Fruit fly (Drosophila melanogaster) whole organism, embryonic: ENCODE data around the gene CheA7a.

Experiments
- Ada2b ChIP-seq: fragments of 200-800 bp; sonication (Bioruptor generic); IDR thresholded peaks from 2 replicates; pipeline ENCODE4 v1.3.6; 2022; ENCODE audit warnings: missing biosample characterization, missing genetic modification characterization
- Asciz ChIP-seq: fragments of 200-800 bp; sonication (Bioruptor generic); optimal IDR thresholded peaks from 2 replicates; lab custom pipeline; 2017; ENCODE audit warnings: missing biosample characterization, mild to moderate bottlenecking, missing genetic modification characterization, missing genetic modification reagents
- Blimp-1 ChIP-seq: fragments of 200-800 bp; sonication (Bioruptor generic); optimal IDR thresholded peaks from 3 replicates; lab custom pipeline; 2018; ENCODE audit warnings: missing biosample characterization, missing genetic modification characterization, mild to moderate bottlenecking, moderate library complexity, missing genetic modification reagents
- CG10654 ChIP-seq: fragments of 200-800 bp; sonication (Bioruptor generic); optimal IDR thresholded peaks from 2 replicates; lab custom pipeline; 2016; ENCODE audit warnings: missing biosample characterization, missing genetic modification characterization
- CG13123 ChIP-seq: fragments of 200-800 bp; sonication (Bioruptor generic); optimal IDR thresholded peaks from 2 replicates; lab custom pipeline; 2016; ENCODE audit warnings: missing biosample characterization, missing genetic modification characterization
- CG13287 ChIP-seq: fragments of 200-800 bp; sonication (Bioruptor generic); IDR thresholded peaks from 2 replicates; pipeline ENCODE4 v1.3.6; 2022; ENCODE audit warnings: missing biosample characterization, missing genetic modification characterization; ENCODE audit not compliant: partially characterized antibody
- CG13424 ChIP-seq: fragments of 200-800 bp; sonication (Bioruptor generic); optimal IDR thresholded peaks from 2 replicates; lab custom pipeline; 2019; ENCODE audit warnings: missing biosample characterization, mild to moderate bottlenecking, missing genetic modification characterization, moderate library complexity
- CG15479 ChIP-seq: fragments of 200-800 bp; sonication (Bioruptor generic); optimal IDR thresholded peaks from 3 replicates; lab custom pipeline; 2019; ENCODE audit warnings: missing biosample characterization, mild to moderate bottlenecking, missing genetic modification characterization, moderate library complexity
- CG17359 ChIP-seq: fragments of 200-800 bp; sonication (Bioruptor generic); optimal IDR thresholded peaks from 3 replicates; lab custom pipeline; 2018; ENCODE audit warnings: missing biosample characterization, mild to moderate bottlenecking, missing genetic modification characterization, moderate library complexity
- CG17361 ChIP-seq: fragments of 200-800 bp; sonication (Bioruptor generic); IDR thresholded peaks from 3 replicates; pipeline ENCODE4 v1.3.6; 2022; ENCODE audit warnings: missing biosample characterization, missing genetic modification characterization
- CG17385 ChIP-seq: fragments of 200-800 bp; sonication (Bioruptor generic); optimal IDR thresholded peaks from 3 replicates; lab custom pipeline; 2018; ENCODE audit warnings: missing biosample characterization, mild to moderate bottlenecking, missing genetic modification characterization
- CG18476 ChIP-seq: fragments of 200-800 bp; sonication (Bioruptor generic); optimal IDR thresholded peaks from 2 replicates; lab custom pipeline; 2016; ENCODE audit warnings: missing biosample characterization, mild to moderate bottlenecking, missing genetic modification characterization
- CG30403 ChIP-seq: fragments of 200-800 bp; sonication (Bioruptor generic); optimal IDR thresholded peaks from 3 replicates; lab custom pipeline; 2016; ENCODE audit warnings: missing biosample characterization, missing genetic modification characterization
- CG32772 ChIP-seq: fragments of 200-800 bp; sonication (Bioruptor generic); IDR thresholded peaks from 2 replicates; pipeline ENCODE4 v1.3.6; 2022; ENCODE audit warnings: missing biosample characterization, missing genetic modification characterization
- CG4617 ChIP-seq: fragments of 200-800 bp; sonication (Bioruptor generic); optimal IDR thresholded peaks from 3 replicates; lab custom pipeline; 2016; ENCODE audit warnings: missing biosample characterization, missing genetic modification characterization, borderline replicate concordance
- CG6654 ChIP-seq: fragments of 200-800 bp; sonication (Bioruptor generic); optimal IDR thresholded peaks from 2 replicates; lab custom pipeline; 2017; ENCODE audit warnings: missing biosample characterization, mild to moderate bottlenecking, missing genetic modification characterization
- CG6683 ChIP-seq: fragments of 200-800 bp; sonication (Bioruptor generic); optimal IDR thresholded peaks from 2 replicates; lab custom pipeline; 2017; ENCODE audit warnings: missing biosample characterization, mild to moderate bottlenecking, missing genetic modification characterization, missing genetic modification reagents
- CG7928 ChIP-seq: fragments of 200-800 bp; sonication (Bioruptor generic); optimal IDR thresholded peaks from 2 replicates; lab custom pipeline; 2017; ENCODE audit warnings: missing biosample characterization, mild to moderate bottlenecking, missing genetic modification characterization
- CG8478 ChIP-seq: fragments of >200 bp; optimal IDR thresholded peaks from 2 replicates; lab custom pipeline; 2018
- CHES-1-like ChIP-seq: fragments of 200-800 bp; sonication (Bioruptor generic); optimal IDR thresholded peaks from 2 replicates; lab custom pipeline; 2016; ENCODE audit warnings: missing biosample characterization, missing genetic modification characterization
- CkIIα-i1 ChIP-seq: fragments of 200-800 bp; sonication (Bioruptor generic); IDR thresholded peaks from 2 replicates; pipeline ENCODE4 v1.3.6; 2022; ENCODE audit warnings: missing biosample characterization, missing genetic modification characterization
- D19A ChIP-seq: fragments of 200-800 bp; optimal IDR thresholded peaks from 3 replicates; lab custom pipeline; 2019; ENCODE audit warnings: missing biosample characterization, mild to moderate bottlenecking, missing genetic modification characterization, moderate library complexity
- Dfd ChIP-seq, 2 experiments: fragments of >200 bp; optimal IDR thresholded peaks; 2 replicates each; lab custom pipeline; 2017; ENCODE audit warnings: missing biosample characterization in 2 of 2, missing genetic modification characterization in 2 of 2
- Doc2 ChIP-seq: fragments of 200-800 bp; sonication (Bioruptor generic); IDR thresholded peaks from 2 replicates; pipeline ENCODE4 v1.3.6; 2022; ENCODE audit warnings: missing biosample characterization, missing genetic modification characterization
- Hr51 ChIP-seq, 2 experiments: fragments of 200-800 bp; sonication (Bioruptor generic); optimal IDR thresholded peaks; 2 replicates in 1 of 2; 3 replicates in 1 of 2; lab custom pipeline; 2016 to 2018; ENCODE audit warnings: missing biosample characterization in 2 of 2, missing genetic modification characterization in 2 of 2, mild to moderate bottlenecking in 1 of 2, moderate library complexity in 1 of 2
- Mrtf ChIP-seq: fragments of 200-800 bp; sonication (Bioruptor generic); IDR thresholded peaks from 3 replicates; pipeline ENCODE4 v1.3.6; 2022; ENCODE audit warnings: missing biosample characterization, missing genetic modification characterization
- Neu2 ChIP-seq: fragments of 200-800 bp; sonication (Bioruptor generic); optimal IDR thresholded peaks from 3 replicates; lab custom pipeline; 2016; ENCODE audit warnings: missing biosample characterization, missing genetic modification characterization, borderline replicate concordance
- Nf-YB ChIP-seq: fragments of 200-800 bp; sonication (Bioruptor generic); optimal IDR thresholded peaks from 3 replicates; lab custom pipeline; 2019; ENCODE audit warnings: missing biosample characterization, mild to moderate bottlenecking, missing genetic modification characterization, moderate library complexity
- Rx ChIP-seq: fragments of 200-800 bp; sonication (Bioruptor generic); IDR thresholded peaks from 2 replicates; pipeline ENCODE4 v1.3.6; 2022; ENCODE audit warnings: missing biosample characterization, missing genetic modification characterization
- Vsx1 ChIP-seq: fragments of 200-800 bp; sonication (Bioruptor generic); optimal IDR thresholded peaks from 2 replicates; lab custom pipeline; 2017; ENCODE audit warnings: missing biosample characterization, mild to moderate bottlenecking, missing genetic modification characterization, missing genetic modification reagents
- ab ChIP-seq: fragments of 200-800 bp; sonication (Bioruptor generic); optimal IDR thresholded peaks from 2 replicates; lab custom pipeline; 2016; ENCODE audit warnings: missing biosample characterization, missing genetic modification characterization
- ci ChIP-seq: fragments of 200-800 bp; sonication (Bioruptor generic); IDR thresholded peaks from 3 replicates; pipeline ENCODE4 v1.3.6; 2022; ENCODE audit warnings: missing biosample characterization, missing genetic modification characterization
- eve ChIP-seq, 2 experiments: fragments of >200 bp; optimal IDR thresholded peaks; 2 replicates each; lab custom pipeline; 2017; ENCODE audit warnings: missing biosample characterization in 2 of 2, missing genetic modification characterization in 2 of 2
- eyg ChIP-seq: fragments of 200-800 bp; sonication (Bioruptor generic); optimal IDR thresholded peaks from 3 replicates; lab custom pipeline; 2016; ENCODE audit warnings: missing biosample characterization, missing genetic modification characterization
- fru ChIP-seq: fragments of >200 bp; optimal IDR thresholded peaks from 2 replicates; lab custom pipeline; 2017
- ftz-f1 ChIP-seq: fragments of 200-800 bp; sonication (Bioruptor generic); optimal IDR thresholded peaks from 2 replicates; lab custom pipeline; 2016; ENCODE audit warnings: missing biosample characterization, missing genetic modification characterization
- gcm ChIP-seq: fragments of 200-800 bp; sonication (Bioruptor generic); optimal IDR thresholded peaks from 2 replicates; lab custom pipeline; 2019; ENCODE audit warnings: missing biosample characterization, mild to moderate bottlenecking, missing genetic modification characterization, moderate library complexity
- lab ChIP-seq: fragments of 200-800 bp; sonication (Bioruptor generic); optimal IDR thresholded peaks from 3 replicates; lab custom pipeline; 2017; ENCODE audit warnings: missing biosample characterization, missing genetic modification characterization, mild to moderate bottlenecking, moderate library complexity, missing genetic modification reagents
- maf-S ChIP-seq: fragments of 200-800 bp; sonication (Bioruptor generic); optimal IDR thresholded peaks from 2 replicates; lab custom pipeline; 2016; ENCODE audit warnings: missing biosample characterization, missing genetic modification characterization
- nau ChIP-seq: fragments of 200-800 bp; sonication (Bioruptor generic); optimal IDR thresholded peaks from 3 replicates; lab custom pipeline; 2017; ENCODE audit warnings: missing biosample characterization, mild to moderate bottlenecking, missing genetic modification characterization, missing genetic modification reagents
- odd ChIP-seq: fragments of 200-800 bp; sonication (Bioruptor generic); optimal IDR thresholded peaks from 2 replicates; lab custom pipeline; 2017; ENCODE audit warnings: missing biosample characterization, mild to moderate bottlenecking, missing genetic modification characterization
- psq ChIP-seq: fragments of 200-800 bp; sonication (Bioruptor generic); optimal IDR thresholded peaks from 2 replicates; lab custom pipeline; 2017; ENCODE audit warnings: missing biosample characterization, missing genetic modification characterization
- row ChIP-seq: fragments of 200-800 bp; sonication (Bioruptor generic); IDR thresholded peaks from 3 replicates; pipeline ENCODE4 v1.3.6; 2022; ENCODE audit warnings: missing biosample characterization, missing genetic modification characterization
- run ChIP-seq: fragments of 200-800 bp; sonication (Bioruptor generic); optimal IDR thresholded peaks from 3 replicates; lab custom pipeline; 2018; ENCODE audit warnings: missing biosample characterization, mild to moderate bottlenecking, missing genetic modification characterization
- salm ChIP-seq: fragments of 200-800 bp; sonication (Bioruptor generic); optimal IDR thresholded peaks from 2 replicates; lab custom pipeline; 2018; ENCODE audit warnings: missing biosample characterization, mild to moderate bottlenecking, missing genetic modification characterization
- sna ChIP-seq: fragments of 200-800 bp; sonication (Bioruptor generic); IDR thresholded peaks from 2 replicates; pipeline ENCODE4 v1.3.6; 2022; ENCODE audit warnings: missing biosample characterization, missing genetic modification characterization; ENCODE audit not compliant: partially characterized antibody
- trh ChIP-seq: fragments of 200-800 bp; sonication (Bioruptor generic); optimal IDR thresholded peaks from 2 replicates; lab custom pipeline; 2016; ENCODE audit warnings: missing biosample characterization, missing genetic modification characterization
- usp ChIP-seq: fragments of >200 bp; optimal IDR thresholded peaks from 2 replicates; lab custom pipeline; 2017; ENCODE audit warnings: missing biosample characterization, missing genetic modification characterization
- wek ChIP-seq: fragments of 200-800 bp; sonication (Bioruptor generic); optimal IDR thresholded peaks from 3 replicates; lab custom pipeline; 2018; ENCODE audit warnings: missing biosample characterization, mild to moderate bottlenecking, missing genetic modification characterization, moderate library complexity

Gene CheA7a

dm6 chrX:7333858-7334800 is 43.8 kb upstream of the CheA7a start (continued):
- no peak; the same call in 2 of the 3 replicates for TF ChIP-seq CG17361
- TF ChIP-seq run (tag; lab: Kevin White, UChicago) = no peak
- TF ChIP-seq nau (GFP tag; lab: Kevin White, UChicago) = no peak
- TF ChIP-seq CG30403 (GFP tag; lab: Kevin White, UChicago) = peak; percentile 58
- no peak for TF ChIP-seq Blimp-1
- TF ChIP-seq CkIIα-i1 (GFP tag; lab: Robert Waterston, UW) = no peak
- peak; percentile 74 for TF ChIP-seq CG6654 (GFP tag; lab: Kevin White, UChicago)
- peak; percentile 47 for TF ChIP-seq eyg
- peak; percentile 35 for TF ChIP-seq CHES-1-like (GFP tag; lab: Kevin White, UChicago)
- no peak for TF ChIP-seq salm
- TF ChIP-seq CG13424 (tag; lab: Kevin White, UChicago) = no peak
- 0 out of 3 replicates have a peak, but pooled peaks have one; percentile 33 for TF ChIP-seq Mrtf (GFP tag; lab: Robert Waterston, UW)
- TF ChIP-seq eve (GFP tag; optimal IDR thresholded peaks at IDR 0.05; lab: Kevin White, UChicago) = no peak
- no peak for TF ChIP-seq odd (GFP tag; lab: Kevin White, UChicago)
- TF ChIP-seq maf-S (GFP tag; lab: Kevin White, UChicago) = peak; percentile 47
- no peak for TF ChIP-seq CG7928 (GFP tag; lab: Kevin White, UChicago)
- TF ChIP-seq Doc2 (GFP tag; lab: Robert Waterston, UW) = no peak
- no peak for TF ChIP-seq CG17359 (tag; lab: Kevin White, UChicago)
- TF ChIP-seq lab = peak; percentile 62
- no peak for TF ChIP-seq D19A
- TF ChIP-seq CG10654 (GFP tag; lab: Kevin White, UChicago) = no peak
- peak; percentile 46; the same call in 2 of the 3 replicates for TF ChIP-seq row (GFP tag; lab: Robert Waterston, UW)
- TF ChIP-seq ab (GFP tag; lab: Kevin White, UChicago) = no peak
- TF ChIP-seq Hr51 (GFP tag; optimal IDR thresholded peaks at IDR 0.05; lab: Kevin White, UChicago) = peak in 1 of 2 experiments; percentile 30
- peak; percentile 16 for TF ChIP-seq CG18476
- TF ChIP-seq Vsx1 (GFP tag; lab: Kevin White, UChicago) = no peak
- TF ChIP-seq usp (GFP tag; lab: Kevin White, UChicago) = no peak
- no peak; the same call in 1 of the 2 replicates for TF ChIP-seq CG13287
- no peak for TF ChIP-seq Neu2 (GFP tag; lab: Kevin White, UChicago)
- peak in 1 of 2 experiments; percentile 73 for TF ChIP-seq Dfd (GFP tag; optimal IDR thresholded peaks at IDR 0.05; lab: Kevin White, UChicago)
- TF ChIP-seq CG6683 (GFP tag; lab: Kevin White, UChicago) = no peak
- TF ChIP-seq psq (GFP tag; lab: Kevin White, UChicago) = no peak
- no peak for TF ChIP-seq sna (GFP tag; lab: Robert Waterston, UW)
- TF ChIP-seq fru (lab: Kevin White, UChicago) = no peak
- TF ChIP-seq trh (GFP tag; lab: Kevin White, UChicago) = no peak
- no peak for TF ChIP-seq CG15479
- no peak for TF ChIP-seq Rx (GFP tag; lab: Robert Waterston, UW)
- TF ChIP-seq wek (GFP tag; lab: Kevin White, UChicago) = no peak
- TF ChIP-seq ci (GFP tag; lab: Robert Waterston, UW) = no peak
- no peak for TF ChIP-seq CG4617 (GFP tag; lab: Kevin White, UChicago)
- no peak for TF ChIP-seq CG13123 (GFP tag; lab: Kevin White, UChicago)
- peak; percentile 69 for TF ChIP-seq ftz-f1 (GFP tag; lab: Kevin White, UChicago)
- no peak for TF ChIP-seq CG17385
- no peak for TF ChIP-seq Asciz
- TF ChIP-seq Nf-YB (GFP tag; lab: Kevin White, UChicago) = no peak
- TF ChIP-seq gcm (GFP tag; lab: Kevin White, UChicago) = no peak
- TF ChIP-seq CG32772 (GFP tag; lab: Robert Waterston, UW) = no peak
- TF ChIP-seq CG8478 (lab: Kevin White, UChicago) = no peak
- 0 out of 2 replicates have a peak, but pooled peaks have one; percentile 17 for TF ChIP-seq Ada2b (GFP tag; lab: Robert Waterston, UW)
